Worm (Caenorhabditis elegans): ENCODE data around the gene R13H4.6.

The R13H4.6 gene

ce11 chrV:11823978-11824377, 38.9 kb upstream of the R13H4.6 start (continued):
- TF ChIP-seq unc-39 (tag; optimal IDR thresholded peaks at IDR 0.05) (no peak), arid-1 (GFP tag; conservative IDR thresholded peaks at IDR 0.05) (no peak), mxl-3 (GFP tag; optimal IDR thresholded peaks at IDR 0.05) (peak; percentile 42), attf-4 (tag; optimal IDR thresholded peaks at IDR 0.05) (no peak), ama-1 (optimal IDR thresholded peaks at IDR 0.05) (peak; percentile 79), nhr-48 (tag; optimal IDR thresholded peaks at IDR 0.05) (peak; percentile 95), egl-27 (tag; optimal IDR thresholded peaks at IDR 0.05) (no peak), nhr-42 (GFP tag; IDR thresholded peaks at IDR 0.05) (peak; percentile 60; the same call in 1 of the 2 replicates), lin-1 (GFP tag; IDR thresholded peaks at IDR 0.05) (peak; percentile 72; the same call in 1 of the 2 replicates), zip-2 (tag; optimal IDR thresholded peaks at IDR 0.05) (no peak), fkh-10 (GFP tag; optimal IDR thresholded peaks at IDR 0.05) (no peak), ztf-7 (tag; optimal IDR thresholded peaks at IDR 0.05) (no peak), lin-15B (tag; optimal IDR thresholded peaks at IDR 0.05) (no peak), nhr-77 (tag; optimal IDR thresholded peaks at IDR 0.05) (peak; percentile 89), rbr-2 (tag; optimal IDR thresholded peaks at IDR 0.05) (no peak), madf-9 (GFP tag; conservative IDR thresholded peaks at IDR 0.05) (no peak), lsy-2 (tag; optimal IDR thresholded peaks at IDR 0.05) (peak in 1 of 2 experiments; percentile 76), zag-1 (tag; optimal IDR thresholded peaks at IDR 0.05) (no peak), madf-5 (GFP tag; IDR thresholded peaks at IDR 0.05) (no peak), ceh-82 (tag; optimal IDR thresholded peaks at IDR 0.05) (no peak), tra-1 (GFP tag; IDR thresholded peaks at IDR 0.05) (peak; percentile 80; the same call in 1 of the 2 replicates), php-3 (GFP tag; IDR thresholded peaks at IDR 0.05) (peak; percentile 91), nhr-237 (tag; optimal IDR thresholded peaks at IDR 0.05) (no peak), mxl-2 (GFP tag; conservative IDR thresholded peaks at IDR 0.05) (no peak), F26F4.8 (GFP tag; conservative IDR thresholded peaks at IDR 0.05) (no peak), jun-1 (tag; optimal IDR thresholded peaks at IDR 0.05) (peak; percentile 20), duxl-1 (tag; optimal IDR thresholded peaks at IDR 0.05; ENCODE audit: poor library complexity) (no peak), pha-4 (GFP tag; IDR thresholded peaks at IDR 0.05) (no peak; the same call in 1 of the 2 replicates), pha-4 (tag; optimal IDR thresholded peaks at IDR 0.05) (peak; percentile 54), skn-1 (tag; optimal IDR thresholded peaks at IDR 0.05) (no peak), vab-7 (GFP tag; IDR thresholded peaks at IDR 0.05) (no peak), F49E8.2 (tag; optimal IDR thresholded peaks at IDR 0.05; ENCODE audit: borderline replicate concordance) (no peak), snpc-1.2 (GFP tag; IDR thresholded peaks at IDR 0.05) (no peak), aha-1 (tag) (peak; percentile 99), spr-1 (tag; optimal IDR thresholded peaks at IDR 0.05) (peak; percentile 1), ZK546.5 (tag; optimal IDR thresholded peaks at IDR 0.05) (no peak), nhr-76 (tag; optimal IDR thresholded peaks at IDR 0.05) (no peak), unc-62 (GFP tag; optimal IDR thresholded peaks at IDR 0.05 in 1 of 2) (peak in 1 of 2 experiments; percentile 93), unc-62 (tag; optimal IDR thresholded peaks at IDR 0.05) (no peak), Y48G9A.11 (GFP tag; IDR thresholded peaks at IDR 0.05) (no peak), T26A8.4 (GFP tag; IDR thresholded peaks at IDR 0.05) (peak; percentile 72), fos-1 (tag; optimal IDR thresholded peaks at IDR 0.05) (no peak), F10B5.3 (tag; optimal IDR thresholded peaks at IDR 0.05) (no peak), nhr-41 (GFP tag; IDR thresholded peaks at IDR 0.05) (peak; percentile 57; the same call in 1 of the 2 replicates), sdz-12 (GFP tag; optimal IDR thresholded peaks at IDR 0.05) (no peak), cey-2 (tag; optimal IDR thresholded peaks at IDR 0.05; ENCODE audit: borderline replicate concordance, insufficient read depth) (peak; percentile 30), dpl-1 (GFP tag; optimal IDR thresholded peaks at IDR 0.05) (peak; percentile 35), tag-97 (GFP tag; IDR thresholded peaks at IDR 0.05) (no peak), mdt-29 (GFP tag; IDR thresholded peaks at IDR 0.05) (peak; percentile 90), ceh-44 (GFP tag; IDR thresholded peaks at IDR 0.05) (no peak), nhr-10 (tag; optimal IDR thresholded peaks at IDR 0.05) (peak; percentile 98), zip-11 (GFP tag; IDR thresholded peaks at IDR 0.05) (no peak), mdl-1 (tag; optimal IDR thresholded peaks at IDR 0.05) (peak in 1 of 2 experiments; percentile 81)

Measured in whole organism, L4 larva.